Worm (Caenorhabditis elegans) whole organism, L3 larva: ENCODE data around the gene K10D11.5.

Experiments used
- ceh-16 ChIP-seq: sonication (generic microtip); optimal IDR thresholded peaks from 2 replicates; lab custom pipeline; 2017; ENCODE audit warnings: missing biosample characterization, missing genetic modification characterization
- ceh-9 ChIP-seq: sonication (generic microtip); optimal IDR thresholded peaks from 2 replicates; lab custom pipeline; 2018; ENCODE audit warnings: missing biosample characterization, missing genetic modification characterization
- eor-1 ChIP-seq, 2 experiments: fragments of 150-350 bp; optimal IDR thresholded peaks; 2 replicates each; lab custom pipeline; 2014 to 2018; ENCODE audit warnings: missing biosample characterization in 2 of 2, missing genetic modification characterization in 2 of 2
- mml-1 ChIP-seq: fragments of 150-350 bp; sonication (generic microtip); optimal IDR thresholded peaks from 3 replicates; lab custom pipeline; 2014; ENCODE audit warnings: missing biosample characterization, missing genetic modification characterization
- nfya-1 ChIP-seq: sonication (generic microtip); optimal IDR thresholded peaks from 2 replicates; lab custom pipeline; 2017; ENCODE audit warnings: missing genetic modification characterization, mild to moderate bottlenecking, missing compliant biosample characterization, antibody characterized with exemption, moderate library complexity; ENCODE audit not compliant: insufficient read depth
- nhr-12 ChIP-seq: fragments of 150-350 bp; optimal IDR thresholded peaks from 2 replicates; lab custom pipeline; 2014; ENCODE audit warnings: missing biosample characterization, missing genetic modification characterization
- nhr-237 ChIP-seq: fragments of 150-350 bp; optimal IDR thresholded peaks from 2 replicates; lab custom pipeline; 2014; ENCODE audit warnings: missing biosample characterization, missing genetic modification characterization
- nhr-28 ChIP-seq: fragments of 150-350 bp; optimal IDR thresholded peaks from 2 replicates; lab custom pipeline; 2014; ENCODE audit warnings: missing biosample characterization, missing genetic modification characterization
- nhr-67 ChIP-seq: fragments of 150-350 bp; optimal IDR thresholded peaks from 2 replicates; lab custom pipeline; 2014; ENCODE audit warnings: missing biosample characterization, missing genetic modification characterization
- nhr-76 ChIP-seq: fragments of 150-350 bp; sonication (generic microtip); optimal IDR thresholded peaks from 5 replicates; lab custom pipeline; 2014; ENCODE audit warnings: missing biosample characterization, missing genetic modification characterization
- nhr-77 ChIP-seq: fragments of 150-350 bp; optimal IDR thresholded peaks from 2 replicates; lab custom pipeline; 2014; ENCODE audit warnings: missing biosample characterization, missing genetic modification characterization
- skn-1 ChIP-seq: fragments of 150-350 bp; optimal IDR thresholded peaks from 2 replicates; lab custom pipeline; 2014; ENCODE audit warnings: missing biosample characterization, missing genetic modification characterization

DNA sequence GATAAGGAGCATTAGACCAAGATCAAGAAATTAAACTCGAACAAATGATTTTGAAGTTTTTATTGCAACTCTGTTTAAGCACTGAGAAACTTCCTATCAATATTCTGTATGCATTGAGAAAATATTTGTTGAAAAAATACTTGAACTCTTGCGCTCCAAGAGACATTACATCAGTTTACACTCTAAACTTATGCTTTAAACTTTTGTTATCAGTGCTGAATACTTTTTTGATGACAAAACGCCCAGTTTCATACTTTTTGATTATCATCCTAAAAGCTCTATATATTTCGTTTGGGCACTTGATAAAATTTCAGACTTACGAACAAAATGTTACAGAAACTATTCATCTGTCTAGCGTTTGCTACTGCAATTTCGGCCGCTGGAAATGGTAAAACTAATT, 15.7 kb downstream of the K10D11.5 start, which contains the start of gene dod-17:
- TF ChIP-seq nhr-76 (no peak), skn-1 (tag; lab: Kevin White, UChicago) (no peak), nhr-77 (tag; lab: Kevin White, UChicago) (no peak), nhr-28 (tag; lab: Kevin White, UChicago) (no peak), nhr-237 (tag; lab: Kevin White, UChicago) (no peak), ceh-9 (tag; lab: Kevin White, UChicago) (no peak), nfya-1 (tag; lab: Kevin White, UChicago) (no peak), ceh-16 (tag; lab: Kevin White, UChicago) (no peak), nhr-12 (tag; lab: Kevin White, UChicago) (no peak), eor-1 (tag; optimal IDR thresholded peaks at IDR 0.05; lab: Kevin White, UChicago) (no peak), mml-1 (tag; lab: Kevin White, UChicago) (no peak), nhr-67 (no peak)
